Worm (Caenorhabditis elegans): ENCODE results near the gene cas-1.
A peak's percentile ranks its signal among the peaks of the same experiment; 100 is the strongest.
"Not testable (repeated sequence)": the region's sequence is repeated elsewhere in the genome, so short reads cannot be mapped to it uniquely, and the experiment has no call there.

The cas-1 gene

ce11 chrX:16836304-16836703, 22.8 kb upstream of the cas-1 start, which contains the start of gene F41G4.7:
Gene F41G4.7, minus strand, starts transcription at chrX:16836404.
- TF ChIP-seq lim-6 (tag; optimal IDR thresholded peaks at IDR 0.05): no peak
- no peak for TF ChIP-seq F13H6.1 (tag; optimal IDR thresholded peaks at IDR 0.05)
- TF ChIP-seq nhr-11 (tag; optimal IDR thresholded peaks at IDR 0.05): no peak
- no peak for TF ChIP-seq unc-42 (tag; optimal IDR thresholded peaks at IDR 0.05)
- TF ChIP-seq ceh-45 (GFP tag; IDR thresholded peaks at IDR 0.05): no peak
- TF ChIP-seq unc-55 (GFP tag; optimal IDR thresholded peaks at IDR 0.05): no peak

DNA sequence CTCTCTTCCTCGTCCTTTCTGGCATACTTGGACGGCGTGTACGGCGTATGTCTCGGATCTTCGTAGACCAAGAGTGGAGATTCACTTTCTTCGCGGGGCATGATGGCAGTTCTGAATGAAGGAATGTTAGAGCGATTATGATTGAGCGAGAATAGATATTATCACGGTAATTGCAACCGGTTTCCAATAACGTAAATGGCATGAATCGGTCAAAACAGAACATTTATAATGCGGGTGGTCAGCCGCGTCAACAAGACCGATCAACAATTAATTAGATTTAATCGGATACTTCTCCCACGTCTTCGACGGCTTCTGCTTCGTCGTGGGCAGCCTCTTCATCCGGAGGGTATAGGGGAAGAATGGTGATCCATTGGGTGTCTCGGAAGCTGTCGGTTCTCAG, 21.2 kb upstream of the cas-1 start, which contains the start of gene F41G4.13:
TSS of gene F41G4.13 (minus strand) at position 101 of the 400 bp plus-strand sequence.
- not testable (repeated sequence) for TF ChIP-seq elt-2, che-1, pax-1 (tag; optimal IDR thresholded peaks at IDR 0.05)

ce11 chrX:16826500-16826899, 13.0 kb upstream of the cas-1 start:
- TF ChIP-seq pha-2 (tag; optimal IDR thresholded peaks at IDR 0.05) (no peak), ceh-31 (tag; optimal IDR thresholded peaks at IDR 0.05) (peak; percentile 58), ztf-16 (tag; optimal IDR thresholded peaks at IDR 0.05) (no peak)

DNA sequence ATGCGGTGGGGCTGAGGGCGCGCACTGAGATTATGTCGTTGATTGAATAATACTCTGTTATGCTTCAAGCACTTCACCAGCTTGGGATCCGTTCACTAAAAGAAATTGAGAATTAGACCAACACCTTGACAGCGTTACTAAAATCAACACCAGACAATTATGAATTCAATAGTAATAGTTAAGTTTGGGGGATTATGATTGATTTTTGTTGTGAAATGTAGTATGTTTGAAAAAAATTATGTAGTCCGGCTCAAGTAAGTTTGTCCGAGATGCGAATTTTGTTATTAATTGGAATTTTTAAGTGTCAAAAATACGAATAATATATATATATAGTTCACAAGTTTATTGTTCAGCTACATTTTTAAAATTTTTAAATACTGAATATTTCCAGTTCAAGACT, 11.9 kb upstream of the cas-1 start, which contains the start of gene sto-5:
TSS of gene sto-5 (minus strand) at position 101 of the 400 bp plus-strand sequence.
- no peak for TF ChIP-seq ceh-14 (tag; optimal IDR thresholded peaks at IDR 0.05)

ce11 chrX:16821533-16821932, 8.1 kb upstream of the cas-1 start:
- TF ChIP-seq hlh-8 (tag; optimal IDR thresholded peaks at IDR 0.05) (no peak), pros-1 (tag; optimal IDR thresholded peaks at IDR 0.05) (no peak), unc-42 (tag; optimal IDR thresholded peaks at IDR 0.05) (no peak), ceh-2 (tag; optimal IDR thresholded peaks at IDR 0.05) (no peak), ceh-22 (tag; optimal IDR thresholded peaks at IDR 0.05) (no peak), pqm-1 (tag; optimal IDR thresholded peaks at IDR 0.05) (no peak), tbx-7 (tag; optimal IDR thresholded peaks at IDR 0.05) (no peak), sdc-2 (tag; optimal IDR thresholded peaks at IDR 0.05) (no peak), C38D4.7 (GFP tag; optimal IDR thresholded peaks at IDR 0.05) (no peak), hlh-13 (GFP tag; optimal IDR thresholded peaks at IDR 0.05) (no peak), sox-4 (tag; optimal IDR thresholded peaks at IDR 0.05) (no peak), pax-1 (tag; optimal IDR thresholded peaks at IDR 0.05) (no peak)

DNA sequence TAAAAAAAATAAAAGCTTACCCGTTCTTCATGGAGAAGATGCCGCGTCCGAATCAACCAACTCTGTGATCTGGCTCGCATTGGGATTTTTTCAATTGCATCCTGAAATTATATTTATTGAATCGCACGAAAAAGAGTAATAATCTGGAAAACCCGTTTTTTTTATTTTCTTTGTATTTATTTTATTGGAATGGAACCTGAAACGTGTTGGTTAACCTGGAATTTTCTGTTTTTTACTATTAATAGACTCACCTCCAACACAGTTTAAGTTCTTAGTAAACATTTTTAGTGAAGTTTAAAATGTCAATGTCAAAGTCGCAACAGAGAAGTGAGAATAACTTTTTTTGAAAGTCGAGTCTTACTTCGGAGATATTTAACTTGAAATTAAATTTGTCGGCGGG, 4.8 kb upstream of the cas-1 start:
- TF ChIP-seq unc-3 (GFP tag; conservative IDR thresholded peaks at IDR 0.05): no peak
- TF ChIP-seq unc-3 (tag; optimal IDR thresholded peaks at IDR 0.05): no peak
- TF ChIP-seq ceh-19 (GFP tag; optimal IDR thresholded peaks at IDR 0.05): no peak
- TF ChIP-seq unc-86 (tag; optimal IDR thresholded peaks at IDR 0.05): no peak
- TF ChIP-seq ceh-45 (GFP tag; IDR thresholded peaks at IDR 0.05): no peak
- no peak for TF ChIP-seq ceh-6 (GFP tag; optimal IDR thresholded peaks at IDR 0.05)
- TF ChIP-seq fkh-6 (tag; optimal IDR thresholded peaks at IDR 0.05): no peak
- TF ChIP-seq ceh-18 (tag; optimal IDR thresholded peaks at IDR 0.05): no peak
- TF ChIP-seq ama-1 (optimal IDR thresholded peaks at IDR 0.05): no peak
- TF ChIP-seq ceh-31 (tag; optimal IDR thresholded peaks at IDR 0.05): no peak
- no peak for TF ChIP-seq gmeb-2 (tag; optimal IDR thresholded peaks at IDR 0.05)
- no peak for TF ChIP-seq ceh-48 (tag; optimal IDR thresholded peaks at IDR 0.05)
- no peak for TF ChIP-seq unc-55 (GFP tag; optimal IDR thresholded peaks at IDR 0.05)
- no peak for TF ChIP-seq ceh-24 (tag; optimal IDR thresholded peaks at IDR 0.05)
- TF ChIP-seq ceh-22 (tag; optimal IDR thresholded peaks at IDR 0.05): no peak
- no peak for TF ChIP-seq npax-4 (tag; optimal IDR thresholded peaks at IDR 0.05)
- TF ChIP-seq pat-9 (tag; optimal IDR thresholded peaks at IDR 0.05): no peak
- no peak for TF ChIP-seq ceh-9 (tag; optimal IDR thresholded peaks at IDR 0.05)
- TF ChIP-seq Y22D7AL.16 (tag; optimal IDR thresholded peaks at IDR 0.05): no peak
- TF ChIP-seq lin-11 (tag; optimal IDR thresholded peaks at IDR 0.05): no peak
- no peak for TF ChIP-seq nhr-11 (tag; optimal IDR thresholded peaks at IDR 0.05)
